Fruit fly (Drosophila melanogaster): ENCODE data around the gene Vha55.

dm6 chr3R:12674041-12674623 lies 46.5 kb upstream of the Vha55 start, which contains the start of gene Gnmt:
- TF ChIP-seq Myc (optimal IDR thresholded peaks at IDR 0.05) (no peak), h (optimal IDR thresholded peaks at IDR 0.05) (no peak)
